Fruit fly (Drosophila melanogaster) whole organism, embryonic: ENCODE data around the gene CG42390.

Experiments used
- CG10366 ChIP-seq: fragments of 200-800 bp; sonication (Bioruptor generic); IDR thresholded peaks from 2 replicates; pipeline ENCODE4 v1.3.6; 2022; ENCODE audit warnings: missing biosample characterization, missing genetic modification characterization
- CG11560 ChIP-seq: fragments of 200-800 bp; sonication (Bioruptor generic); IDR thresholded peaks from 3 replicates; pipeline ENCODE4 v1.3.6; 2022; ENCODE audit warnings: missing biosample characterization, missing genetic modification characterization
- CG12104 ChIP-seq: fragments of 200-800 bp; sonication (Bioruptor generic); optimal IDR thresholded peaks from 3 replicates; lab custom pipeline; 2016; ENCODE audit warnings: missing biosample characterization, missing genetic modification characterization
- CG13296 ChIP-seq: fragments of 200-800 bp; sonication (Bioruptor generic); optimal IDR thresholded peaks from 3 replicates; lab custom pipeline; 2018; ENCODE audit warnings: missing biosample characterization, mild to moderate bottlenecking, missing genetic modification characterization
- CG13894 ChIP-seq: fragments of 200-800 bp; sonication (Bioruptor generic); optimal IDR thresholded peaks from 3 replicates; lab custom pipeline; 2018; ENCODE audit warnings: missing biosample characterization, mild to moderate bottlenecking, missing genetic modification characterization, moderate library complexity
- CG15479 ChIP-seq: fragments of 200-800 bp; sonication (Bioruptor generic); optimal IDR thresholded peaks from 3 replicates; lab custom pipeline; 2019; ENCODE audit warnings: missing biosample characterization, mild to moderate bottlenecking, missing genetic modification characterization, moderate library complexity
- CG15514 ChIP-seq: fragments of 200-800 bp; sonication (Bioruptor generic); optimal IDR thresholded peaks from 3 replicates; lab custom pipeline; 2017; ENCODE audit warnings: missing biosample characterization, missing genetic modification characterization, mild to moderate bottlenecking, moderate library complexity, missing genetic modification reagents
- CG1603 ChIP-seq: fragments of 200-800 bp; sonication (Bioruptor generic); optimal IDR thresholded peaks from 2 replicates; lab custom pipeline; 2019; ENCODE audit warnings: missing biosample characterization, mild to moderate bottlenecking, missing genetic modification characterization, moderate library complexity
- CG17912 ChIP-seq: fragments of 200-800 bp; sonication (Bioruptor generic); optimal IDR thresholded peaks from 2 replicates; lab custom pipeline; 2018; ENCODE audit warnings: missing biosample characterization, mild to moderate bottlenecking, missing genetic modification characterization
- CG18011 ChIP-seq: fragments of 200-800 bp; sonication (Bioruptor generic); optimal IDR thresholded peaks from 2 replicates; lab custom pipeline; 2017; ENCODE audit warnings: missing biosample characterization, missing genetic modification characterization, mild to moderate bottlenecking, moderate library complexity, missing genotype
- CG2120 ChIP-seq: fragments of 200-800 bp; sonication (Bioruptor generic); optimal IDR thresholded peaks from 3 replicates; lab custom pipeline; 2016; ENCODE audit warnings: missing biosample characterization, missing genetic modification characterization
- CG31224 ChIP-seq: fragments of 200-800 bp; sonication (Bioruptor generic); IDR thresholded peaks from 2 replicates; pipeline ENCODE4 v1.3.6; 2022; ENCODE audit warnings: missing biosample characterization, missing genetic modification characterization
- CG4820 ChIP-seq: fragments of 200-800 bp; sonication (Bioruptor generic); optimal IDR thresholded peaks from 3 replicates; lab custom pipeline; 2016; ENCODE audit warnings: missing biosample characterization, missing genetic modification characterization
- CG6175 ChIP-seq: fragments of 200-800 bp; sonication (Bioruptor generic); IDR thresholded peaks from 3 replicates; pipeline ENCODE4 v1.3.6; 2022; ENCODE audit warnings: missing biosample characterization, missing genetic modification characterization
- CG6791 ChIP-seq: fragments of 200-800 bp; sonication (Bioruptor generic); IDR thresholded peaks from 3 replicates; pipeline ENCODE4 v1.3.6; 2022; ENCODE audit warnings: missing biosample characterization, missing genetic modification characterization; ENCODE audit not compliant: partially characterized antibody
- CG7839 ChIP-seq: fragments of 200-800 bp; sonication (Bioruptor generic); optimal IDR thresholded peaks from 3 replicates; lab custom pipeline; 2018; ENCODE audit warnings: missing biosample characterization, mild to moderate bottlenecking, missing genetic modification characterization, moderate library complexity
- CG8924 ChIP-seq: fragments of 200-800 bp; optimal IDR thresholded peaks from 3 replicates; lab custom pipeline; 2019; ENCODE audit warnings: missing biosample characterization, mild to moderate bottlenecking, missing genetic modification characterization, moderate library complexity
- D ChIP-seq, 2 experiments: fragments of 200-800 bp in 1 of 2; fragments of >200 bp in 1 of 2; sonication (Bioruptor generic) in 1 of 2; optimal IDR thresholded peaks; 2 replicates in 1 of 2; 3 replicates in 1 of 2; lab custom pipeline; 2017; ENCODE audit warnings: mild to moderate bottlenecking in 1 of 2, missing biosample characterization in 1 of 2, missing genetic modification characterization in 1 of 2, missing genetic modification reagents in 1 of 2
- Deaf1 ChIP-seq: fragments of 200-800 bp; optimal IDR thresholded peaks from 3 replicates; lab custom pipeline; 2019; ENCODE audit warnings: missing biosample characterization, mild to moderate bottlenecking, missing genetic modification characterization, moderate library complexity
- Dfd ChIP-seq, 2 experiments: fragments of >200 bp; optimal IDR thresholded peaks; 2 replicates each; lab custom pipeline; 2017; ENCODE audit warnings: missing biosample characterization in 2 of 2, missing genetic modification characterization in 2 of 2
- Doc2 ChIP-seq: fragments of 200-800 bp; sonication (Bioruptor generic); IDR thresholded peaks from 2 replicates; pipeline ENCODE4 v1.3.6; 2022; ENCODE audit warnings: missing biosample characterization, missing genetic modification characterization
- Fer2 ChIP-seq: fragments of 200-800 bp; sonication (Bioruptor generic); optimal IDR thresholded peaks from 2 replicates; lab custom pipeline; 2018; ENCODE audit warnings: missing biosample characterization, mild to moderate bottlenecking, missing genetic modification characterization, moderate library complexity
- Hr78 ChIP-seq, 2 experiments: fragments of 200-800 bp in 1 of 2; fragments of >200 bp in 1 of 2; sonication (Bioruptor generic) in 1 of 2; optimal IDR thresholded peaks; 2 replicates each; lab custom pipeline; 2017 to 2019; ENCODE audit warnings: missing biosample characterization in 2 of 2, missing genetic modification characterization in 2 of 2, mild to moderate bottlenecking in 1 of 2, moderate library complexity in 1 of 2
- Jarid2 ChIP-seq: fragments of 200-800 bp; sonication (Bioruptor generic); optimal IDR thresholded peaks from 3 replicates; lab custom pipeline; 2017; ENCODE audit warnings: mild to moderate bottlenecking, missing biosample characterization, missing genetic modification reagents, missing genetic modification characterization
- Kr ChIP-seq: fragments of 200-800 bp; sonication (Bioruptor generic); optimal IDR thresholded peaks from 2 replicates; lab custom pipeline; 2017; ENCODE audit warnings: missing biosample characterization, mild to moderate bottlenecking, missing genetic modification characterization
- Med ChIP-seq: fragments of 200-800 bp; sonication (Bioruptor generic); peaks from one replicate; lab custom pipeline; 2016; ENCODE audit warnings: missing biosample characterization, missing genetic modification characterization, mild to moderate bottlenecking, inconsistent platforms, moderate library complexity
- Meics ChIP-seq: fragments of 200-800 bp; sonication (Bioruptor generic); optimal IDR thresholded peaks from 2 replicates; lab custom pipeline; 2017; ENCODE audit warnings: missing biosample characterization, mild to moderate bottlenecking, missing genetic modification characterization
- Neu2 ChIP-seq: fragments of 200-800 bp; sonication (Bioruptor generic); optimal IDR thresholded peaks from 3 replicates; lab custom pipeline; 2016; ENCODE audit warnings: missing biosample characterization, missing genetic modification characterization, borderline replicate concordance
- Trl ChIP-seq, 3 experiments: fragments of >200 bp in 2 of 3; fragments of 200-800 bp in 1 of 3; sonication (Bioruptor generic) in 1 of 3; optimal IDR thresholded peaks; 2 replicates in 1 of 3; 3 replicates in 2 of 3; lab custom pipeline; 2016 to 2017; ENCODE audit warnings: missing biosample characterization in 1 of 3, missing genetic modification characterization in 1 of 3
- ara ChIP-seq: fragments of 200-800 bp; sonication (Bioruptor generic); IDR thresholded peaks from 2 replicates; pipeline ENCODE4 v1.3.6; 2022; ENCODE audit warnings: missing biosample characterization, missing genetic modification characterization
- ash1 ChIP-seq: fragments of 200-800 bp; sonication (Bioruptor generic); optimal IDR thresholded peaks from 2 replicates; lab custom pipeline; 2018; ENCODE audit warnings: missing biosample characterization, mild to moderate bottlenecking, missing genetic modification characterization
- chn ChIP-seq: fragments of 200-800 bp; sonication (Bioruptor generic); optimal IDR thresholded peaks from 2 replicates; lab custom pipeline; 2016; ENCODE audit warnings: missing biosample characterization, missing genetic modification characterization
- crp ChIP-seq, 2 experiments: fragments of 200-800 bp; sonication (Bioruptor generic); optimal IDR thresholded peaks; 2 replicates in 1 of 2; 3 replicates in 1 of 2; lab custom pipeline; 2017; ENCODE audit warnings: missing biosample characterization in 2 of 2, missing genetic modification characterization in 2 of 2, mild to moderate bottlenecking in 1 of 2, moderate library complexity in 1 of 2
- dimm ChIP-seq: fragments of 200-800 bp; sonication (Bioruptor generic); IDR thresholded peaks from 2 replicates; pipeline ENCODE4 v1.3.6; 2022; ENCODE audit warnings: missing biosample characterization, missing genetic modification characterization
- dm ChIP-seq: fragments of 200-800 bp; sonication (Bioruptor generic); optimal IDR thresholded peaks from 3 replicates; lab custom pipeline; 2016; ENCODE audit warnings: missing biosample characterization, missing genetic modification characterization
- dysf ChIP-seq: fragments of 200-800 bp; sonication (Bioruptor generic); IDR thresholded peaks from 3 replicates; pipeline ENCODE4 v1.3.6; 2022; ENCODE audit warnings: missing biosample characterization, missing genetic modification characterization
- fd96Cb ChIP-seq: fragments of 200-800 bp; sonication (Bioruptor generic); optimal IDR thresholded peaks from 2 replicates; lab custom pipeline; 2018; ENCODE audit warnings: missing biosample characterization, mild to moderate bottlenecking, missing genetic modification characterization, moderate library complexity
- fu2 ChIP-seq: fragments of 200-800 bp; sonication (Bioruptor generic); optimal IDR thresholded peaks from 2 replicates; lab custom pipeline; 2016; ENCODE audit warnings: missing biosample characterization, missing genetic modification characterization
- jumu ChIP-seq: fragments of 200-800 bp; sonication (Bioruptor generic); optimal IDR thresholded peaks from 3 replicates; lab custom pipeline; 2016; ENCODE audit warnings: missing biosample characterization, missing genetic modification characterization
- knrl ChIP-seq: fragments of 200-800 bp; sonication (Bioruptor generic); IDR thresholded peaks from 3 replicates; pipeline ENCODE4 v1.3.6; 2022; ENCODE audit warnings: missing biosample characterization, missing genetic modification characterization; ENCODE audit not compliant: partially characterized antibody
- lab ChIP-seq: fragments of 200-800 bp; sonication (Bioruptor generic); optimal IDR thresholded peaks from 3 replicates; lab custom pipeline; 2017; ENCODE audit warnings: missing biosample characterization, missing genetic modification characterization, mild to moderate bottlenecking, moderate library complexity, missing genetic modification reagents
- nerfin-2 ChIP-seq: fragments of 200-800 bp; sonication (Bioruptor generic); IDR thresholded peaks from 2 replicates; pipeline ENCODE4 v1.3.6; 2022; ENCODE audit warnings: missing biosample characterization, missing genetic modification characterization; ENCODE audit not compliant: partially characterized antibody
- pros ChIP-seq: fragments of 200-800 bp; sonication (Bioruptor generic); optimal IDR thresholded peaks from 3 replicates; lab custom pipeline; 2019; ENCODE audit warnings: missing biosample characterization, mild to moderate bottlenecking, missing genetic modification characterization, moderate library complexity
- sens ChIP-seq: fragments of 200-800 bp; sonication (Bioruptor generic); peaks from one replicate; lab custom pipeline; 2016; ENCODE audit warnings: missing biosample characterization, missing genetic modification characterization
- sna ChIP-seq: fragments of 200-800 bp; sonication (Bioruptor generic); IDR thresholded peaks from 2 replicates; pipeline ENCODE4 v1.3.6; 2022; ENCODE audit warnings: missing biosample characterization, missing genetic modification characterization; ENCODE audit not compliant: partially characterized antibody
- stc ChIP-seq: fragments of 200-800 bp; sonication (Bioruptor generic); IDR thresholded peaks from 2 replicates; pipeline ENCODE4 v1.3.6; 2022; ENCODE audit warnings: missing biosample characterization, missing genetic modification characterization
- tup ChIP-seq: fragments of 200-800 bp; sonication (Bioruptor generic); optimal IDR thresholded peaks from 2 replicates; lab custom pipeline; 2016; ENCODE audit warnings: missing biosample characterization, mild to moderate bottlenecking, missing genetic modification characterization, moderate library complexity
- wor ChIP-seq: fragments of 200-800 bp; sonication (Bioruptor generic); IDR thresholded peaks from 2 replicates; pipeline ENCODE4 v1.3.6; 2022; ENCODE audit warnings: missing biosample characterization, missing genetic modification characterization
- zf30C ChIP-seq: fragments of 200-800 bp; sonication (Bioruptor generic); optimal IDR thresholded peaks from 3 replicates; lab custom pipeline; 2018; ENCODE audit warnings: missing biosample characterization, mild to moderate bottlenecking, missing genetic modification characterization

Gene CG42390

DNA sequence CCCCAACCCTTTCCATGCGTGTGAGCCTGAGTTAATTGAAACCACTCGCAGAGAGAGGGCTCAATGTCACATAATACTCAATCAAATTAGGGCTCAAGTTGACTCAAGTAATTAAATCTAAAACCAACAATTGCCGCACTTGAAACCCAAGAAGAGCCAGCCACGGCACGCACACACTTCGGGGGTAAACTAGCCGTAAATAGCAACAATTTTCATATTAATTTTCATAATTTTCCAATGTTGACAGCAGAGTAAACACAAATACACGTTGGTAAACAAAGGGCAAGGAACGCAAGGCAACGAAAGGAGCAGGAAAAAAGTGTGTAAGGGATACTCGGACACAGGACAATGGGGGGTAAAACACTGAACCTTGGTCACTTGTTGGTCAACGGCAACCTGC, 27.6 kb downstream of the CG42390 start (continued):
- TF ChIP-seq CG15514 (GFP tag; lab: Kevin White, UChicago): peak; percentile 9
- TF ChIP-seq CG31224 (GFP tag; lab: Robert Waterston, UW): no peak
- peak; percentile 86 for TF ChIP-seq Med (GFP tag; lab: Kevin White, UChicago)
- TF ChIP-seq lab (GFP tag; lab: Kevin White, UChicago): peak; percentile 72
- no peak for TF ChIP-seq fd96Cb (tag; lab: Kevin White, UChicago)
- TF ChIP-seq CG1603: peak; percentile 53
- TF ChIP-seq CG12104 (GFP tag; lab: Kevin White, UChicago): peak; percentile 13
- no peak for TF ChIP-seq CG18011 (GFP tag; lab: Kevin White, UChicago)
- TF ChIP-seq Fer2: no peak
- no peak for TF ChIP-seq CG7839
- TF ChIP-seq D (optimal IDR thresholded peaks at IDR 0.05; lab: Kevin White, UChicago): no peak
- TF ChIP-seq D (GFP tag; optimal IDR thresholded peaks at IDR 0.05; lab: Kevin White, UChicago): peak; percentile 65
- TF ChIP-seq CG6175 (GFP tag; lab: Robert Waterston, UW): no peak
- TF ChIP-seq CG13894: no peak
- TF ChIP-seq Kr (GFP tag; lab: Kevin White, UChicago): peak; percentile 92
- TF ChIP-seq crp (GFP tag; optimal IDR thresholded peaks at IDR 0.05; lab: Kevin White, UChicago): no peak
- TF ChIP-seq CG11560 (tag; lab: Robert Waterston, UW): no peak
- TF ChIP-seq dimm (GFP tag; lab: Robert Waterston, UW): no peak
- TF ChIP-seq CG4820 (GFP tag; lab: Kevin White, UChicago): no peak
- peak; percentile 45 for TF ChIP-seq CG15479 (GFP tag; lab: Kevin White, UChicago)
- TF ChIP-seq Dfd (GFP tag; optimal IDR thresholded peaks at IDR 0.05; lab: Kevin White, UChicago): no peak
- TF ChIP-seq sna (GFP tag; lab: Robert Waterston, UW): no peak
- TF ChIP-seq CG6791 (GFP tag; lab: Robert Waterston, UW): no peak
- peak; percentile 10 for TF ChIP-seq pros
- TF ChIP-seq Jarid2: no peak
- no peak for TF ChIP-seq ara (GFP tag; lab: Robert Waterston, UW)
- TF ChIP-seq CG13296 (GFP tag; lab: Kevin White, UChicago): peak; percentile 1
- no peak for TF ChIP-seq wor
- TF ChIP-seq CG10366 (GFP tag; lab: Robert Waterston, UW): no peak
- TF ChIP-seq jumu: peak; percentile 32
- peak; percentile 35 for TF ChIP-seq tup (GFP tag; lab: Kevin White, UChicago)
- TF ChIP-seq nerfin-2 (GFP tag; lab: Robert Waterston, UW): no peak
- TF ChIP-seq CG17912 (GFP tag; lab: Kevin White, UChicago): no peak
- TF ChIP-seq Doc2: no peak
- TF ChIP-seq chn (GFP tag; lab: Kevin White, UChicago): no peak
- no peak for TF ChIP-seq fu2 (GFP tag; lab: Kevin White, UChicago)
- TF ChIP-seq zf30C (GFP tag; lab: Kevin White, UChicago): no peak
- no peak for TF ChIP-seq Deaf1 (tag; lab: Kevin White, UChicago)
- no peak for TF ChIP-seq CG2120
- TF ChIP-seq Neu2 (GFP tag; lab: Kevin White, UChicago): peak; percentile 49
- TF ChIP-seq CG8924 (tag; lab: Kevin White, UChicago): peak; percentile 72
- no peak for TF ChIP-seq dysf (GFP tag; lab: Robert Waterston, UW)
- peak; percentile 69 for TF ChIP-seq ash1 (GFP tag; lab: Kevin White, UChicago)
- TF ChIP-seq sens (GFP tag; lab: Kevin White, UChicago): peak; percentile 91
- TF ChIP-seq knrl (GFP tag; lab: Robert Waterston, UW): no peak
- no peak for TF ChIP-seq Trl (optimal IDR thresholded peaks at IDR 0.05; lab: Kevin White, UChicago)
- peak; percentile 12 for TF ChIP-seq Trl (GFP tag; optimal IDR thresholded peaks at IDR 0.05; lab: Kevin White, UChicago)
- no peak for TF ChIP-seq dm (GFP tag; lab: Kevin White, UChicago)
- TF ChIP-seq Hr78 (GFP tag; optimal IDR thresholded peaks at IDR 0.05; lab: Kevin White, UChicago): no peak
- TF ChIP-seq Meics: peak; percentile 43
- TF ChIP-seq stc (GFP tag; lab: Robert Waterston, UW): no peak
